Worm (Caenorhabditis elegans) whole organism, L4 larva: Measurements from ENCODE around the gene K07D4.5.

Experiments used
- F37D6.2 ChIP-seq: sonication (generic microtip); optimal IDR thresholded peaks from 2 replicates; lab custom pipeline; 2016; ENCODE audit warnings: mild to moderate bottlenecking, missing genetic modification characterization, missing compliant biosample characterization
- F44E2.7 ChIP-seq: fragments of 200-800 bp; sonication (Bioruptor generic); IDR thresholded peaks from 2 replicates; pipeline ENCODE4 v2.1.2; 2022; ENCODE audit warnings: missing genetic modification characterization, missing compliant biosample characterization
- F49E8.2 ChIP-seq: sonication (generic microtip); optimal IDR thresholded peaks from 2 replicates; lab custom pipeline; 2016; ENCODE audit warnings: missing compliant biosample characterization, mild to moderate bottlenecking, missing genetic modification characterization, borderline replicate concordance
- T20F7.1 ChIP-seq: fragments of 200-800 bp; sonication (Bioruptor generic); optimal IDR thresholded peaks from 2 replicates; lab custom pipeline; 2018; ENCODE audit warnings: mild to moderate bottlenecking, missing genetic modification characterization, missing compliant biosample characterization
- Y75B8A.6 ChIP-seq: fragments of 200-800 bp; sonication (Bioruptor generic); IDR thresholded peaks from 2 replicates; pipeline ENCODE4 v1.3.6; 2022; ENCODE audit warnings: missing genetic modification reagents, missing genetic modification characterization, missing compliant biosample characterization
- ZK337.2 ChIP-seq: fragments of 200-800 bp; sonication (Bioruptor generic); IDR thresholded peaks from 2 replicates; pipeline ENCODE4 v1.3.6; 2022; ENCODE audit warnings: missing genetic modification reagents, missing genetic modification characterization, missing compliant biosample characterization
- aha-1 ChIP-seq: fragments of 150-350 bp; peaks from one replicate; lab custom pipeline; 2014; ENCODE audit warnings: missing biosample characterization, missing genetic modification characterization
- attf-4 ChIP-seq: sonication (generic microtip); optimal IDR thresholded peaks from 3 replicates; lab custom pipeline; 2017; ENCODE audit warnings: missing biosample characterization, missing genetic modification characterization
- ceh-20 ChIP-seq: fragments of 200-800 bp; sonication (Bioruptor generic); IDR thresholded peaks from 2 replicates; pipeline ENCODE4 v1.3.6; 2022; ENCODE audit warnings: missing genetic modification reagents, missing genetic modification characterization, missing compliant biosample characterization
- ceh-44 ChIP-seq: fragments of 200-800 bp; sonication (Bioruptor generic); IDR thresholded peaks from 2 replicates; pipeline ENCODE4 v1.3.6; 2022; ENCODE audit warnings: missing genetic modification reagents, missing genetic modification characterization, missing compliant biosample characterization
- ceh-62 ChIP-seq: sonication (generic microtip); optimal IDR thresholded peaks from 2 replicates; lab custom pipeline; 2017; ENCODE audit warnings: missing biosample characterization, missing genetic modification characterization
- cey-2 ChIP-seq: sonication (generic microtip); optimal IDR thresholded peaks from 3 replicates; lab custom pipeline; 2017; ENCODE audit warnings: missing genetic modification characterization, mild to moderate bottlenecking, missing compliant biosample characterization, antibody characterized with exemption, borderline replicate concordance; ENCODE audit not compliant: insufficient read depth
- daf-16 ChIP-seq, 3 experiments: sonication (generic microtip); optimal IDR thresholded peaks; 2 replicates each; lab custom pipeline; 2016 to 2017; ENCODE audit warnings: missing genetic modification characterization in 3 of 3, missing genetic modification reagents in 3 of 3, mild to moderate bottlenecking in 2 of 3, missing compliant biosample characterization in 2 of 3, missing biosample characterization in 1 of 3, moderate library complexity in 1 of 3
- daf-19 ChIP-seq: fragments of 200-800 bp; sonication (Bioruptor generic); conservative IDR thresholded peaks from 2 replicates; pipeline ENCODE4 v1.3.6; 2022; ENCODE audit warnings: missing genetic modification characterization, missing compliant biosample characterization
- dmd-6 ChIP-seq: fragments of 200-800 bp; sonication (Bioruptor generic); IDR thresholded peaks from 2 replicates; pipeline ENCODE4 v1.3.6; 2022; ENCODE audit warnings: missing genetic modification reagents, missing genetic modification characterization, missing compliant biosample characterization
- dve-1 ChIP-seq: sonication (generic microtip); optimal IDR thresholded peaks from 2 replicates; lab custom pipeline; 2017; ENCODE audit warnings: antibody characterized with exemption, mild to moderate bottlenecking, missing genetic modification characterization, missing compliant biosample characterization; ENCODE audit not compliant: insufficient read depth
- egl-43 ChIP-seq: fragments of 200-800 bp; sonication (Bioruptor generic); IDR thresholded peaks from 2 replicates; pipeline ENCODE4 v1.3.6; 2022; ENCODE audit warnings: missing genetic modification reagents, missing genetic modification characterization, missing compliant biosample characterization
- fkh-10 ChIP-seq: fragments of 150-350 bp; optimal IDR thresholded peaks from 2 replicates; lab custom pipeline; 2014; ENCODE audit warnings: missing biosample characterization, missing genetic modification reagents, missing genetic modification characterization
- fos-1 ChIP-seq: fragments of 150-350 bp; optimal IDR thresholded peaks from 2 replicates; lab custom pipeline; 2014; ENCODE audit warnings: missing biosample characterization, missing genetic modification characterization
- gei-8 ChIP-seq: fragments of 200-800 bp; sonication (Bioruptor generic); optimal IDR thresholded peaks from 2 replicates; lab custom pipeline; 2018; ENCODE audit warnings: mild to moderate bottlenecking, missing genetic modification characterization, missing compliant biosample characterization
- hif-1 ChIP-seq, 2 experiments: sonication (generic microtip); optimal IDR thresholded peaks; 2 replicates each; lab custom pipeline; 2016 to 2017; ENCODE audit warnings: missing compliant biosample characterization in 2 of 2, missing genetic modification characterization in 2 of 2, missing genetic modification reagents in 2 of 2, missing genotype in 2 of 2, mild to moderate bottlenecking in 1 of 2
- hlh-11 ChIP-seq: fragments of 200-800 bp; sonication (Bioruptor generic); optimal IDR thresholded peaks from 2 replicates; lab custom pipeline; 2018; ENCODE audit warnings: mild to moderate bottlenecking, missing genetic modification characterization, missing compliant biosample characterization
- hmg-1.1 ChIP-seq: fragments of 200-800 bp; sonication (Bioruptor generic); IDR thresholded peaks from 2 replicates; pipeline ENCODE4 v1.3.6; 2022; ENCODE audit warnings: missing genetic modification reagents, missing genetic modification characterization, missing compliant biosample characterization
- jun-1 ChIP-seq: fragments of 150-350 bp; optimal IDR thresholded peaks from 2 replicates; lab custom pipeline; 2014; ENCODE audit warnings: missing biosample characterization, missing genetic modification reagents, missing genetic modification characterization
- lin-13 ChIP-seq: fragments of 150-350 bp; optimal IDR thresholded peaks from 2 replicates; lab custom pipeline; 2014; ENCODE audit warnings: missing biosample characterization, missing genetic modification reagents, missing genetic modification characterization
- lsy-2 ChIP-seq, 2 experiments: fragments of 150-350 bp in 1 of 2; sonication (generic microtip) in 1 of 2; optimal IDR thresholded peaks; 2 replicates each; lab custom pipeline; 2014 to 2017; ENCODE audit warnings: missing biosample characterization in 2 of 2, missing genetic modification characterization in 2 of 2
- madf-9 ChIP-seq: fragments of 200-800 bp; sonication (Bioruptor generic); conservative IDR thresholded peaks from 2 replicates; pipeline ENCODE4 v1.3.6; 2022; ENCODE audit warnings: missing genetic modification reagents, missing genetic modification characterization, missing compliant biosample characterization
- mdl-1 ChIP-seq, 2 experiments: fragments of 150-350 bp in 1 of 2; sonication (generic microtip) in 1 of 2; optimal IDR thresholded peaks; 2 replicates each; lab custom pipeline; 2014 to 2017; ENCODE audit warnings: missing biosample characterization in 2 of 2, missing genetic modification characterization in 2 of 2
- mdt-29 ChIP-seq: fragments of 200-800 bp; sonication (Bioruptor generic); IDR thresholded peaks from 2 replicates; pipeline ENCODE4 v1.3.6; 2022; ENCODE audit warnings: missing genetic modification reagents, missing genetic modification characterization, missing compliant biosample characterization
- mep-1 ChIP-seq: fragments of 150-350 bp; sonication (generic microtip); optimal IDR thresholded peaks from 3 replicates; lab custom pipeline; 2014; ENCODE audit warnings: missing biosample characterization, missing genetic modification characterization
- mes-2 ChIP-seq: sonication (generic microtip); optimal IDR thresholded peaks from 2 replicates; lab custom pipeline; 2016; ENCODE audit warnings: missing genotype, mild to moderate bottlenecking, missing genetic modification characterization, missing compliant biosample characterization; ENCODE audit not compliant: poor library complexity, severe bottlenecking
- nhr-10 ChIP-seq: fragments of 150-350 bp; optimal IDR thresholded peaks from 2 replicates; lab custom pipeline; 2014; ENCODE audit warnings: missing biosample characterization, missing genetic modification characterization
- nhr-11 ChIP-seq: fragments of 150-350 bp; optimal IDR thresholded peaks from 2 replicates; lab custom pipeline; 2014; ENCODE audit warnings: missing biosample characterization, missing genetic modification characterization
- nhr-25 ChIP-seq: sonication (generic microtip); optimal IDR thresholded peaks from 2 replicates; lab custom pipeline; 2017; ENCODE audit warnings: missing genetic modification characterization, mild to moderate bottlenecking, missing compliant biosample characterization, antibody characterized with exemption, moderate library complexity, borderline replicate concordance; ENCODE audit not compliant: insufficient read depth
- nhr-41 ChIP-seq: fragments of 200-800 bp; sonication (Bioruptor generic); IDR thresholded peaks from 2 replicates; pipeline ENCODE4 v1.3.6; 2022; ENCODE audit warnings: missing genetic modification reagents, missing genetic modification characterization, missing compliant biosample characterization
- nhr-6 ChIP-seq: fragments of 150-350 bp; optimal IDR thresholded peaks from 2 replicates; lab custom pipeline; 2014; ENCODE audit warnings: missing biosample characterization, missing genetic modification characterization
- nhr-76 ChIP-seq: fragments of 150-350 bp; optimal IDR thresholded peaks from 2 replicates; lab custom pipeline; 2014; ENCODE audit warnings: missing biosample characterization, missing genetic modification characterization
- nhr-77 ChIP-seq: fragments of 150-350 bp; optimal IDR thresholded peaks from 2 replicates; lab custom pipeline; 2014; ENCODE audit warnings: missing biosample characterization, missing genetic modification characterization
- pha-4 ChIP-seq, 2 experiments: fragments of 150-350 bp in 1 of 2; fragments of 200-800 bp in 1 of 2; sonication (Bioruptor generic) in 1 of 2; IDR thresholded peaks in 1 of 2; optimal IDR thresholded peaks in 1 of 2; 2 replicates each; pipeline versions ENCODE4 v1.3.6 to Lab custom; 2014 to 2022; ENCODE audit warnings: missing genetic modification characterization in 2 of 2, missing genetic modification reagents in 2 of 2, missing biosample characterization in 1 of 2, missing compliant biosample characterization in 1 of 2
- php-3 ChIP-seq: fragments of 200-800 bp; sonication (Bioruptor generic); IDR thresholded peaks from 2 replicates; pipeline ENCODE4 v1.3.6; 2022; ENCODE audit warnings: missing genetic modification reagents, missing genetic modification characterization, missing compliant biosample characterization
- rbr-2 ChIP-seq: sonication (generic microtip); optimal IDR thresholded peaks from 2 replicates; lab custom pipeline; 2016; ENCODE audit warnings: missing genotype, missing genetic modification characterization, missing compliant biosample characterization
- set-16 ChIP-seq: fragments of 200-800 bp; sonication (Bioruptor generic); IDR thresholded peaks from 2 replicates; pipeline ENCODE4 v1.3.6; 2022; ENCODE audit warnings: missing genetic modification reagents, missing genetic modification characterization, missing compliant biosample characterization
- snpc-4 ChIP-seq: fragments of 150-350 bp; optimal IDR thresholded peaks from 2 replicates; lab custom pipeline; 2014; ENCODE audit warnings: missing biosample characterization, missing genetic modification characterization
- unc-130 ChIP-seq: sonication (generic microtip); optimal IDR thresholded peaks from 2 replicates; lab custom pipeline; 2016; ENCODE audit warnings: missing genetic modification reagents, missing genetic modification characterization, missing compliant biosample characterization
- vab-7 ChIP-seq: fragments of 200-800 bp; sonication (Bioruptor generic); IDR thresholded peaks from 2 replicates; pipeline ENCODE4 v1.3.6; 2022; ENCODE audit warnings: missing genetic modification reagents, missing genetic modification characterization, missing compliant biosample characterization
- zfp-3 ChIP-seq: fragments of 200-800 bp; sonication (Bioruptor generic); conservative IDR thresholded peaks from 2 replicates; pipeline ENCODE4 v1.3.6; 2022; ENCODE audit warnings: missing genetic modification reagents, missing genetic modification characterization, missing compliant biosample characterization
- zip-2 ChIP-seq: fragments of 150-350 bp; optimal IDR thresholded peaks from 2 replicates; lab custom pipeline; 2014; ENCODE audit warnings: missing biosample characterization, missing genetic modification characterization
- ztf-7 ChIP-seq: fragments of 150-350 bp; optimal IDR thresholded peaks from 2 replicates; lab custom pipeline; 2014; ENCODE audit warnings: missing biosample characterization, missing genetic modification characterization

K07D4.5 gene

ce11 chrII:4044349-4044748, 19.0 kb upstream of the K07D4.5 start, which contains the start of gene rpn-11 (continued):
- TF ChIP-seq rbr-2 (tag; lab: Kevin White, UChicago) (peak; percentile 90), nhr-25 (tag; lab: Kevin White, UChicago) (peak; percentile 70), ztf-7 (peak; percentile 46), hif-1 (tag; optimal IDR thresholded peaks at IDR 0.05; lab: Kevin White, UChicago) (peak in 1 of 2 experiments; percentile 66), nhr-77 (tag; lab: Kevin White, UChicago) (peak; percentile 66), attf-4 (tag; lab: Kevin White, UChicago) (no peak), hmg-1.1 (peak; percentile 74), T20F7.1 (no peak), ceh-20 (peak; percentile 61), pha-4 (GFP tag; IDR thresholded peaks at IDR 0.05; lab: Robert Waterston, UW) (peak; percentile 59; the same call in 1 of the 2 replicates), pha-4 (tag; optimal IDR thresholded peaks at IDR 0.05; lab: Kevin White, UChicago) (no peak), lsy-2 (tag; optimal IDR thresholded peaks at IDR 0.05; lab: Kevin White, UChicago) (peak; percentile 81 to 97), hlh-11 (peak; percentile 85), lin-13 (GFP tag; lab: Kevin White, UChicago) (peak; percentile 81), madf-9 (GFP tag; lab: Robert Waterston, UW) (peak; percentile 59; the same call in 1 of the 2 replicates), fkh-10 (peak; percentile 43), nhr-10 (no peak), nhr-6 (peak; percentile 44), dve-1 (tag; lab: Kevin White, UChicago) (peak; percentile 77), egl-43 (GFP tag; lab: Robert Waterston, UW) (0 out of 2 replicates have a peak, but pooled peaks have one; percentile 52), F37D6.2 (peak; percentile 54), nhr-11 (tag; lab: Kevin White, UChicago) (peak; percentile 51), jun-1 (peak; percentile 54), set-16 (GFP tag; lab: Robert Waterston, UW) (no peak), gei-8 (GFP tag; lab: Kevin White, UChicago) (no peak), ZK337.2 (peak; percentile 49; the same call in 1 of the 2 replicates), ceh-44 (GFP tag; lab: Robert Waterston, UW) (no peak), nhr-76 (tag; lab: Kevin White, UChicago) (no peak), unc-130 (GFP tag; lab: Kevin White, UChicago) (peak; percentile 60), dmd-6 (GFP tag; lab: Robert Waterston, UW) (peak; percentile 77), aha-1 (tag; lab: Kevin White, UChicago) (peak; percentile 96), zfp-3 (GFP tag; lab: Robert Waterston, UW) (peak; percentile 92), Y75B8A.6 (GFP tag; lab: Robert Waterston, UW) (0 out of 2 replicates have a peak, but pooled peaks have one; percentile 13), mdl-1 (tag; optimal IDR thresholded peaks at IDR 0.05; lab: Kevin White, UChicago) (peak in 1 of 2 experiments; percentile 83), fos-1 (no peak), mes-2 (peak; percentile 93)

- peak; percentile 29 for TF ChIP-seq unc-130 (GFP tag; lab: Kevin White, UChicago)
- no peak for TF ChIP-seq set-16 (GFP tag; lab: Robert Waterston, UW)
- TF ChIP-seq daf-16 (GFP tag; optimal IDR thresholded peaks at IDR 0.05; lab: Kevin White, UChicago), result no peak
- TF ChIP-seq daf-16 (tag; optimal IDR thresholded peaks at IDR 0.05; lab: Kevin White, UChicago), result no peak
- TF ChIP-seq ceh-62 (tag; lab: Kevin White, UChicago), result no peak
- no peak for TF ChIP-seq mdt-29 (GFP tag; lab: Robert Waterston, UW)
- TF ChIP-seq hif-1 (tag; optimal IDR thresholded peaks at IDR 0.05; lab: Kevin White, UChicago), result no peak
- TF ChIP-seq nhr-76 (tag; lab: Kevin White, UChicago), result no peak
- peak; percentile 63 for TF ChIP-seq F49E8.2 (tag; lab: Kevin White, UChicago)
- TF ChIP-seq nhr-77 (tag; lab: Kevin White, UChicago), result no peak
- TF ChIP-seq hmg-1.1, result no peak
- no peak for TF ChIP-seq lsy-2 (tag; optimal IDR thresholded peaks at IDR 0.05; lab: Kevin White, UChicago)
- TF ChIP-seq mep-1 (tag; lab: Kevin White, UChicago), result no peak
- TF ChIP-seq ceh-20, result no peak
- no peak for TF ChIP-seq nhr-41 (GFP tag; lab: Robert Waterston, UW)
- TF ChIP-seq daf-19 (GFP tag; lab: Robert Waterston, UW), result no peak
- TF ChIP-seq zip-2 (tag; lab: Kevin White, UChicago), result no peak
- no peak for TF ChIP-seq php-3 (GFP tag; lab: Robert Waterston, UW)
- TF ChIP-seq snpc-4 (tag; lab: Kevin White, UChicago), result no peak
- no peak for TF ChIP-seq vab-7 (GFP tag; lab: Robert Waterston, UW)
- 0 out of 2 replicates have a peak, but pooled peaks have one; percentile 23 for TF ChIP-seq Y75B8A.6 (GFP tag; lab: Robert Waterston, UW)
- no peak for TF ChIP-seq cey-2 (tag; lab: Kevin White, UChicago)
- TF ChIP-seq dmd-6 (GFP tag; lab: Robert Waterston, UW), result no peak
- no peak for TF ChIP-seq F44E2.7 (GFP tag; lab: Robert Waterston, UW)
- no peak for TF ChIP-seq fos-1
Observed at ce11 chrII:4042696-4043095, 17.3 kb upstream of the K07D4.5 start.
